Worm (Caenorhabditis elegans) whole organism, young adult: ENCODE results near the gene Y69A2AR.28.
A peak's percentile ranks its signal among the peaks of the same experiment; 100 is the strongest.

ENCODE experiments used
- B0035.1 ChIP-seq: sonication (generic microtip); optimal IDR thresholded peaks from 2 replicates; lab custom pipeline; 2016; ENCODE audit warnings: missing genetic modification characterization, mild to moderate bottlenecking, missing compliant biosample characterization, missing genotype, missing genetic modification reagents
- C17E4.6 ChIP-seq: fragments of 200-800 bp; sonication (Bioruptor generic); IDR thresholded peaks from 2 replicates; pipeline ENCODE4 v1.3.6; 2022; ENCODE audit warnings: missing genetic modification reagents, missing genetic modification characterization, missing compliant biosample characterization
- F52B5.7 ChIP-seq: sonication (generic microtip); optimal IDR thresholded peaks from 2 replicates; lab custom pipeline; 2016; ENCODE audit warnings: mild to moderate bottlenecking, missing genetic modification characterization, missing compliant biosample characterization
- F55B11.4 ChIP-seq: sonication (generic microtip); optimal IDR thresholded peaks from 2 replicates; lab custom pipeline; 2016; ENCODE audit warnings: missing compliant biosample characterization, missing genetic modification characterization, borderline replicate concordance; ENCODE audit not compliant: insufficient read depth
- F57C9.4 ChIP-seq: sonication (generic microtip); optimal IDR thresholded peaks from 2 replicates; lab custom pipeline; 2017; ENCODE audit warnings: mild to moderate bottlenecking, missing genetic modification characterization, missing compliant biosample characterization
- K11D2.4 ChIP-seq: fragments of 200-800 bp; sonication (Bioruptor generic); IDR thresholded peaks from 2 replicates; pipeline ENCODE4 v1.3.6; 2022; ENCODE audit warnings: missing genetic modification reagents, missing genetic modification characterization, missing compliant biosample characterization
- K12H6.12 ChIP-seq: fragments of 200-800 bp; sonication (Bioruptor generic); optimal IDR thresholded peaks from 2 replicates; lab custom pipeline; 2018; ENCODE audit warnings: mild to moderate bottlenecking, missing genetic modification characterization, missing compliant biosample characterization
- Y53F4B.3 ChIP-seq: fragments of 200-800 bp; sonication (Bioruptor generic); IDR thresholded peaks from 2 replicates; pipeline ENCODE4 v1.3.6; 2022; ENCODE audit warnings: missing genetic modification reagents, missing genetic modification characterization, missing compliant biosample characterization
- Y67H2A.10 ChIP-seq: fragments of 200-800 bp; sonication (Bioruptor generic); conservative IDR thresholded peaks from 2 replicates; pipeline ENCODE4 v1.3.6; 2022; ENCODE audit warnings: missing genetic modification reagents, missing genetic modification characterization, missing compliant biosample characterization
- Y79H2A.3 ChIP-seq: fragments of 200-800 bp; sonication (Bioruptor generic); conservative IDR thresholded peaks from 2 replicates; pipeline ENCODE4 v1.3.6; 2022; ENCODE audit warnings: missing genetic modification reagents, missing genetic modification characterization, missing compliant biosample characterization
- athp-1 ChIP-seq: sonication (generic microtip); optimal IDR thresholded peaks from 2 replicates; lab custom pipeline; 2017; ENCODE audit warnings: mild to moderate bottlenecking, missing genetic modification characterization, missing compliant biosample characterization
- attf-3 ChIP-seq: fragments of 200-800 bp; sonication (Bioruptor generic); conservative IDR thresholded peaks from 2 replicates; pipeline ENCODE4 v1.3.6; 2022; ENCODE audit warnings: missing genetic modification reagents, missing genetic modification characterization, missing compliant biosample characterization
- bed-2 ChIP-seq: fragments of 200-800 bp; sonication (Bioruptor generic); IDR thresholded peaks from 2 replicates; pipeline ENCODE4 v1.3.6; 2022; ENCODE audit warnings: missing genetic modification reagents, missing genetic modification characterization, missing compliant biosample characterization
- ccch-3 ChIP-seq: fragments of 200-800 bp; sonication (Bioruptor generic); optimal IDR thresholded peaks from 2 replicates; lab custom pipeline; 2018; ENCODE audit warnings: mild to moderate bottlenecking, missing genetic modification characterization, missing compliant biosample characterization
- cebp-2 ChIP-seq: fragments of 200-800 bp; sonication (Bioruptor generic); IDR thresholded peaks from 2 replicates; pipeline ENCODE4 v1.3.6; 2022; ENCODE audit warnings: missing genetic modification characterization, missing compliant biosample characterization
- ceh-27 ChIP-seq: fragments of 200-800 bp; sonication (Bioruptor generic); optimal IDR thresholded peaks from 2 replicates; lab custom pipeline; 2018; ENCODE audit warnings: mild to moderate bottlenecking, missing genetic modification characterization, moderate library complexity, missing compliant biosample characterization
- ceh-58 ChIP-seq: fragments of 200-800 bp; sonication (Bioruptor generic); IDR thresholded peaks from 2 replicates; pipeline ENCODE4 v1.3.6; 2022; ENCODE audit warnings: missing genetic modification characterization, missing compliant biosample characterization
- ceh-79 ChIP-seq: sonication (generic microtip); optimal IDR thresholded peaks from 2 replicates; lab custom pipeline; 2017; ENCODE audit warnings: mild to moderate bottlenecking, missing genetic modification characterization, missing compliant biosample characterization
- ceh-91 ChIP-seq: fragments of 200-800 bp; sonication (Bioruptor generic); IDR thresholded peaks from 2 replicates; pipeline ENCODE4 v1.3.6; 2022; ENCODE audit warnings: missing genetic modification reagents, missing genetic modification characterization, missing compliant biosample characterization
- egl-18 ChIP-seq: fragments of 200-800 bp; sonication (Bioruptor generic); IDR thresholded peaks from 2 replicates; pipeline ENCODE4 v1.3.6; 2022; ENCODE audit warnings: missing genetic modification reagents, missing genetic modification characterization, missing compliant biosample characterization
- egrh-3 ChIP-seq: fragments of 200-800 bp; sonication (Bioruptor generic); IDR thresholded peaks from 2 replicates; pipeline ENCODE4 v1.3.6; 2022; ENCODE audit warnings: missing genetic modification reagents, missing genetic modification characterization, missing compliant biosample characterization
- ekl-4 ChIP-seq: fragments of 200-800 bp; sonication (Bioruptor generic); IDR thresholded peaks from 2 replicates; pipeline ENCODE4 v1.3.6; 2022; ENCODE audit warnings: missing genetic modification reagents, missing genetic modification characterization, missing compliant biosample characterization
- ets-4 ChIP-seq: fragments of 200-800 bp; sonication (Bioruptor generic); optimal IDR thresholded peaks from 2 replicates; lab custom pipeline; 2018; ENCODE audit warnings: mild to moderate bottlenecking, missing genetic modification characterization, missing compliant biosample characterization
- gei-17 ChIP-seq: fragments of 200-800 bp; sonication (Bioruptor generic); optimal IDR thresholded peaks from 2 replicates; lab custom pipeline; 2018; ENCODE audit warnings: mild to moderate bottlenecking, missing genetic modification characterization, missing compliant biosample characterization
- let-526 ChIP-seq: fragments of 200-800 bp; sonication (Bioruptor generic); IDR thresholded peaks from 2 replicates; pipeline ENCODE4 v1.3.6; 2022; ENCODE audit warnings: missing genetic modification reagents, missing genetic modification characterization, missing compliant biosample characterization
- let-607 ChIP-seq, 2 experiments: fragments of 200-800 bp in 1 of 2; sonication (Bioruptor generic) in 1 of 2; sonication (generic microtip) in 1 of 2; optimal IDR thresholded peaks; 2 replicates each; lab custom pipeline; 2016 to 2018; ENCODE audit warnings: mild to moderate bottlenecking in 2 of 2, missing compliant biosample characterization in 2 of 2, missing genetic modification characterization in 2 of 2, moderate library complexity in 2 of 2, missing genotype in 1 of 2
- lin-26 ChIP-seq: fragments of 200-800 bp; sonication (Bioruptor generic); IDR thresholded peaks from 2 replicates; pipeline ENCODE4 v1.3.6; 2022; ENCODE audit warnings: missing genetic modification reagents, missing genetic modification characterization, missing compliant biosample characterization
- lsl-1 ChIP-seq: fragments of 200-800 bp; sonication (Bioruptor generic); optimal IDR thresholded peaks from 2 replicates; lab custom pipeline; 2018; ENCODE audit warnings: mild to moderate bottlenecking, missing genetic modification characterization, moderate library complexity, missing compliant biosample characterization
- madf-8 ChIP-seq: fragments of 200-800 bp; sonication (Bioruptor generic); conservative IDR thresholded peaks from 2 replicates; pipeline ENCODE4 v1.3.6; 2022; ENCODE audit warnings: missing genetic modification reagents, missing genetic modification characterization, missing compliant biosample characterization
- mcd-1 ChIP-seq: fragments of 200-800 bp; sonication (Bioruptor generic); IDR thresholded peaks from 2 replicates; pipeline ENCODE4 v1.3.6; 2022; ENCODE audit warnings: missing genetic modification reagents, missing genetic modification characterization, missing compliant biosample characterization
- mes-4 ChIP-seq: sonication (generic microtip); optimal IDR thresholded peaks from 2 replicates; lab custom pipeline; 2016; ENCODE audit warnings: missing genotype, missing genetic modification characterization, missing compliant biosample characterization
- nfya-2 ChIP-seq: fragments of 200-800 bp; sonication (Bioruptor generic); IDR thresholded peaks from 2 replicates; pipeline ENCODE4 v1.3.6; 2022; ENCODE audit warnings: missing genetic modification reagents, missing genetic modification characterization, missing compliant biosample characterization
- nfyb-1 ChIP-seq: fragments of 200-800 bp; sonication (Bioruptor generic); IDR thresholded peaks from 2 replicates; pipeline ENCODE4 v1.3.6; 2022; ENCODE audit warnings: missing genetic modification reagents, missing genetic modification characterization, missing compliant biosample characterization
- nhr-120 ChIP-seq: fragments of 200-800 bp; sonication (Bioruptor generic); IDR thresholded peaks from 2 replicates; pipeline ENCODE4 v1.3.6; 2022; ENCODE audit warnings: missing genetic modification characterization, missing compliant biosample characterization
- nhr-179 ChIP-seq: sonication (generic microtip); optimal IDR thresholded peaks from 2 replicates; lab custom pipeline; 2016; ENCODE audit warnings: mild to moderate bottlenecking, missing genetic modification characterization, missing compliant biosample characterization
- nhr-27 ChIP-seq: fragments of 200-800 bp; sonication (Bioruptor generic); optimal IDR thresholded peaks from 2 replicates; lab custom pipeline; 2018; ENCODE audit warnings: mild to moderate bottlenecking, missing genetic modification characterization, moderate library complexity, missing compliant biosample characterization
- nhr-80 ChIP-seq: sonication (generic microtip); optimal IDR thresholded peaks from 2 replicates; lab custom pipeline; 2016; ENCODE audit warnings: missing genetic modification characterization, missing compliant biosample characterization
- rpc-1 ChIP-seq, 2 experiments: fragments of 150-350 bp in 1 of 2; sonication (generic microtip) in 1 of 2; optimal IDR thresholded peaks; 2 replicates each; lab custom pipeline; 2014 to 2018; ENCODE audit warnings: missing biosample characterization in 1 of 2, missing genetic modification characterization in 1 of 2, missing genetic modification reagents in 1 of 2, missing genotype in 1 of 2
- sdz-38 ChIP-seq: sonication (generic microtip); optimal IDR thresholded peaks from 2 replicates; lab custom pipeline; 2016; ENCODE audit warnings: missing genotype, missing genetic modification characterization, missing compliant biosample characterization
- snpc-4 ChIP-seq, 5 experiments: fragments of 150-350 bp in 1 of 5; sonication (generic microtip) in 4 of 5; optimal IDR thresholded peaks; 2 replicates each; lab custom pipeline; 2014 to 2018; ENCODE audit warnings: missing genetic modification characterization in 5 of 5, missing biosample characterization in 3 of 5, antibody characterized with exemption in 2 of 5, mild to moderate bottlenecking in 2 of 5, missing compliant biosample characterization in 2 of 5, missing genotype in 2 of 5, moderate library complexity in 2 of 5, missing genetic modification reagents in 1 of 5
- sptf-2 ChIP-seq: fragments of 200-800 bp; sonication (Bioruptor generic); optimal IDR thresholded peaks from 2 replicates; lab custom pipeline; 2018; ENCODE audit warnings: mild to moderate bottlenecking, missing genetic modification characterization, missing compliant biosample characterization
- tbp1 ChIP-seq: fragments of 200-800 bp; sonication (Bioruptor generic); optimal IDR thresholded peaks from 2 replicates; lab custom pipeline; 2018; ENCODE audit warnings: mild to moderate bottlenecking, missing genetic modification characterization, missing compliant biosample characterization
- ztf-22 ChIP-seq: fragments of 200-800 bp; sonication (Bioruptor generic); optimal IDR thresholded peaks from 2 replicates; lab custom pipeline; 2018; ENCODE audit warnings: mild to moderate bottlenecking, missing genetic modification characterization, moderate library complexity, missing compliant biosample characterization
- ztf-25 ChIP-seq: fragments of 200-800 bp; sonication (Bioruptor generic); IDR thresholded peaks from 2 replicates; pipeline ENCODE4 v1.3.6; 2022; ENCODE audit warnings: missing genetic modification reagents, missing genetic modification characterization, missing compliant biosample characterization
- ztf-28 ChIP-seq: fragments of 200-800 bp; sonication (Bioruptor generic); IDR thresholded peaks from 2 replicates; pipeline ENCODE4 v1.3.6; 2022; ENCODE audit warnings: missing genetic modification reagents, missing genetic modification characterization, missing compliant biosample characterization
- ztf-3 ChIP-seq: fragments of 200-800 bp; sonication (Bioruptor generic); optimal IDR thresholded peaks from 2 replicates; lab custom pipeline; 2018; ENCODE audit warnings: mild to moderate bottlenecking, missing genetic modification characterization, missing compliant biosample characterization

Gene Y69A2AR.28

DNA sequence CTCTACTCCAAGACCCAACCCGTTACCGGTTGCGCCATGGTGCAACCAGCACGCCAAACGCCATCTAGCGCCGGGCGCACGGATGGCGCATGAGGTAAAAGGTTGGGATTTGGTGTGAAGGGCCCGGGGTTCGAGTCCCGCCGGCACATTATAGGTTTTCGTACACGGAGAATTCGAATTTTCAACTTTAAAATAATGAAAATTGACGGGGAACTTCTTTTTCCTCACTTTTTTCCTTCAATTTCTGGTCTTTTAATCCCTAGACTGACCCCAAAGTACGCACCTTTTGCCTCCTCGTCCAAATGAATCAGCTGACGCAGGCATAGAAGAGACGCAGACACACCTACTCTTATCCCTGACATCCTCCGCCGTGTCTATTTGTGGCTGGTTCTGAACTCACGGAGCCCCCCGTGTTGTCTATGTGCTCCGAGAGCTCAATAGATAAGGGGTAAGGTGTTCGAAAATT, 9.3 kb downstream of the Y69A2AR.28 start (continued):
- TF ChIP-seq nhr-120 (GFP tag; lab: Robert Waterston, UW): no peak
- TF ChIP-seq nhr-27: no peak
- TF ChIP-seq B0035.1 (tag; lab: Kevin White, UChicago): no peak
- TF ChIP-seq sdz-38 (tag; lab: Kevin White, UChicago): no peak
- TF ChIP-seq K12H6.12 (tag; lab: Kevin White, UChicago): peak; percentile 41
- TF ChIP-seq ztf-25 (GFP tag; lab: Robert Waterston, UW): no peak
- no peak for TF ChIP-seq ets-4 (GFP tag; lab: Kevin White, UChicago)
- 0 out of 2 replicates have a peak, but pooled peaks have one; percentile 23 for TF ChIP-seq K11D2.4 (GFP tag; lab: Robert Waterston, UW)
- no peak for TF ChIP-seq rpc-1 (optimal IDR thresholded peaks at IDR 0.05; lab: Kevin White, UChicago)
- TF ChIP-seq rpc-1 (tag; optimal IDR thresholded peaks at IDR 0.05; lab: Kevin White, UChicago): no peak
- peak; percentile 58; the same call in 1 of the 2 replicates for TF ChIP-seq egrh-3 (GFP tag; lab: Robert Waterston, UW)
- no peak for TF ChIP-seq ccch-3 (GFP tag; lab: Kevin White, UChicago)
- TF ChIP-seq Y79H2A.3: no peak
- no peak for TF ChIP-seq let-607 (tag; optimal IDR thresholded peaks at IDR 0.05; lab: Kevin White, UChicago)
- TF ChIP-seq F57C9.4 (tag; lab: Kevin White, UChicago): no peak
- no peak for TF ChIP-seq let-526 (GFP tag; lab: Robert Waterston, UW)
- TF ChIP-seq ekl-4: no peak
- TF ChIP-seq cebp-2: no peak
- TF ChIP-seq nfya-2 (GFP tag; lab: Robert Waterston, UW): no peak
- no peak for TF ChIP-seq egl-18 (GFP tag; lab: Robert Waterston, UW)
- TF ChIP-seq gei-17: no peak
- no peak for TF ChIP-seq athp-1 (tag; lab: Kevin White, UChicago)
- no peak for TF ChIP-seq ztf-28 (GFP tag; lab: Robert Waterston, UW)
- TF ChIP-seq bed-2 (GFP tag; lab: Robert Waterston, UW): 0 out of 2 replicates have a peak, but pooled peaks have one; percentile 49
- TF ChIP-seq ceh-58 (GFP tag; lab: Robert Waterston, UW): no peak
- TF ChIP-seq Y53F4B.3: no peak
- no peak for TF ChIP-seq nhr-80 (tag; lab: Kevin White, UChicago)
- TF ChIP-seq nfyb-1 (GFP tag; lab: Robert Waterston, UW): no peak
- no peak for TF ChIP-seq snpc-4 (GFP tag; optimal IDR thresholded peaks at IDR 0.05; lab: Kevin White, UChicago)
- no peak for TF ChIP-seq snpc-4 (tag; optimal IDR thresholded peaks at IDR 0.05; lab: Kevin White, UChicago)
- no peak for TF ChIP-seq nhr-179
- no peak for TF ChIP-seq F55B11.4 (tag; lab: Kevin White, UChicago)
- TF ChIP-seq Y67H2A.10 (GFP tag; lab: Robert Waterston, UW): no peak
- no peak for TF ChIP-seq ztf-3
- no peak for TF ChIP-seq F52B5.7
- no peak for TF ChIP-seq mes-4 (tag; lab: Kevin White, UChicago)
- TF ChIP-seq ceh-79 (tag; lab: Kevin White, UChicago): no peak
- TF ChIP-seq lsl-1: no peak
- TF ChIP-seq C17E4.6 (GFP tag; lab: Robert Waterston, UW): no peak
- TF ChIP-seq sptf-2 (GFP tag; lab: Kevin White, UChicago): no peak
- no peak for TF ChIP-seq attf-3 (GFP tag; lab: Robert Waterston, UW)
- peak; percentile 83 for TF ChIP-seq lin-26 (GFP tag; lab: Robert Waterston, UW)
- TF ChIP-seq ceh-91 (GFP tag; lab: Robert Waterston, UW): peak; percentile 46; the same call in 1 of the 2 replicates
- TF ChIP-seq ceh-27: no peak
- TF ChIP-seq ztf-22 (GFP tag; lab: Kevin White, UChicago): no peak
- TF ChIP-seq mcd-1 (GFP tag; lab: Robert Waterston, UW): 0 out of 2 replicates have a peak, but pooled peaks have one; percentile 31
- no peak for TF ChIP-seq madf-8 (GFP tag; lab: Robert Waterston, UW)
- peak; percentile 50 for TF ChIP-seq tbp1
- TF ChIP-seq, all 124 proteins: peak for 19
